Fruit fly (Drosophila melanogaster) whole organism, embryonic: ENCODE measurements around the gene Pits.

Experiments used
- Ada2b ChIP-seq: fragments of 200-800 bp; sonication (Bioruptor generic); IDR thresholded peaks from 2 replicates; pipeline ENCODE4 v1.3.6; 2022; ENCODE audit warnings: missing biosample characterization, missing genetic modification characterization
- BtbVII ChIP-seq: fragments of 200-800 bp; sonication (Bioruptor generic); optimal IDR thresholded peaks from 3 replicates; lab custom pipeline; 2017; ENCODE audit warnings: missing biosample characterization, mild to moderate bottlenecking, missing genetic modification characterization
- CG10274 ChIP-seq: fragments of 200-800 bp; sonication (Bioruptor generic); optimal IDR thresholded peaks from 3 replicates; lab custom pipeline; 2017; ENCODE audit warnings: missing biosample characterization, mild to moderate bottlenecking, missing genetic modification characterization
- CG10321 ChIP-seq: fragments of 200-800 bp; sonication (Bioruptor generic); IDR thresholded peaks from 2 replicates; pipeline ENCODE4 v1.3.6; 2022; ENCODE audit warnings: missing biosample characterization, missing genetic modification characterization
- CG10431 ChIP-seq: fragments of 200-800 bp; sonication (Bioruptor generic); optimal IDR thresholded peaks from 3 replicates; lab custom pipeline; 2018; ENCODE audit warnings: missing biosample characterization, mild to moderate bottlenecking, missing genetic modification characterization
- CG10565 ChIP-seq: fragments of 200-800 bp; sonication (Bioruptor generic); optimal IDR thresholded peaks from 3 replicates; lab custom pipeline; 2016; ENCODE audit warnings: missing biosample characterization, mild to moderate bottlenecking, missing genetic modification characterization
- CG12391 ChIP-seq: fragments of 200-800 bp; sonication (Bioruptor generic); optimal IDR thresholded peaks from 3 replicates; lab custom pipeline; 2018; ENCODE audit warnings: missing biosample characterization, mild to moderate bottlenecking, missing genetic modification characterization, moderate library complexity
- CG12659 ChIP-seq: fragments of 200-800 bp; sonication (Bioruptor generic); optimal IDR thresholded peaks from 3 replicates; lab custom pipeline; 2017; ENCODE audit warnings: mild to moderate bottlenecking, missing biosample characterization, missing genetic modification reagents, missing genetic modification characterization
- CG15479 ChIP-seq: fragments of 200-800 bp; sonication (Bioruptor generic); optimal IDR thresholded peaks from 3 replicates; lab custom pipeline; 2019; ENCODE audit warnings: missing biosample characterization, mild to moderate bottlenecking, missing genetic modification characterization, moderate library complexity
- CG2202 ChIP-seq: fragments of 200-800 bp; sonication (Bioruptor generic); optimal IDR thresholded peaks from 2 replicates; lab custom pipeline; 2018; ENCODE audit warnings: missing biosample characterization, mild to moderate bottlenecking, missing genetic modification characterization
- CG30403 ChIP-seq: fragments of 200-800 bp; sonication (Bioruptor generic); optimal IDR thresholded peaks from 3 replicates; lab custom pipeline; 2016; ENCODE audit warnings: missing biosample characterization, missing genetic modification characterization
- CG32767 ChIP-seq: fragments of 200-800 bp; sonication (Bioruptor generic); IDR thresholded peaks from 2 replicates; pipeline ENCODE4 v1.3.6; 2022; ENCODE audit warnings: missing biosample characterization, missing genetic modification characterization
- CG34376 ChIP-seq: fragments of 200-800 bp; sonication (Bioruptor generic); optimal IDR thresholded peaks from 2 replicates; lab custom pipeline; 2018; ENCODE audit warnings: missing biosample characterization, mild to moderate bottlenecking, missing genetic modification characterization
- CG3995 ChIP-seq: fragments of 200-800 bp; sonication (Bioruptor generic); optimal IDR thresholded peaks from 3 replicates; lab custom pipeline; 2016; ENCODE audit warnings: missing biosample characterization, missing genetic modification characterization
- CG4328 ChIP-seq: fragments of 200-800 bp; sonication (Bioruptor generic); optimal IDR thresholded peaks from 3 replicates; lab custom pipeline; 2017; ENCODE audit warnings: missing biosample characterization, missing genetic modification reagents, missing genetic modification characterization
- CG4424 ChIP-seq: fragments of 200-800 bp; sonication (Bioruptor generic); optimal IDR thresholded peaks from 3 replicates; lab custom pipeline; 2016; ENCODE audit warnings: missing biosample characterization, missing genetic modification characterization
- CG7786 ChIP-seq: fragments of 200-800 bp; sonication (Bioruptor generic); optimal IDR thresholded peaks from 2 replicates; lab custom pipeline; 2016; ENCODE audit warnings: missing biosample characterization, missing genetic modification characterization
- CG7839 ChIP-seq: fragments of 200-800 bp; sonication (Bioruptor generic); optimal IDR thresholded peaks from 3 replicates; lab custom pipeline; 2018; ENCODE audit warnings: missing biosample characterization, mild to moderate bottlenecking, missing genetic modification characterization, moderate library complexity
- Drgx ChIP-seq: fragments of 200-800 bp; sonication (Bioruptor generic); IDR thresholded peaks from 2 replicates; pipeline ENCODE4 v1.3.6; 2022; ENCODE audit warnings: missing biosample characterization, missing genetic modification characterization
- E2f1 ChIP-seq: fragments of 200-800 bp; sonication (Bioruptor generic); IDR thresholded peaks from 2 replicates; pipeline ENCODE4 v1.3.6; 2022; ENCODE audit warnings: missing biosample characterization, missing genetic modification characterization
- HmgZ ChIP-seq: fragments of 200-800 bp; sonication (Bioruptor generic); optimal IDR thresholded peaks from 2 replicates; lab custom pipeline; 2018; ENCODE audit warnings: missing biosample characterization, mild to moderate bottlenecking, missing genetic modification characterization
- Hr3 ChIP-seq: fragments of 200-800 bp; sonication (Bioruptor generic); optimal IDR thresholded peaks from 3 replicates; lab custom pipeline; 2016; ENCODE audit warnings: missing biosample characterization, missing genetic modification characterization
- Max ChIP-seq: fragments of 200-800 bp; sonication (Bioruptor generic); optimal IDR thresholded peaks from 2 replicates; lab custom pipeline; 2016; ENCODE audit warnings: missing biosample characterization, mild to moderate bottlenecking, missing genetic modification characterization
- Med ChIP-seq: fragments of 200-800 bp; sonication (Bioruptor generic); peaks from one replicate; lab custom pipeline; 2016; ENCODE audit warnings: missing biosample characterization, missing genetic modification characterization, mild to moderate bottlenecking, inconsistent platforms, moderate library complexity
- Nf-YC ChIP-seq: fragments of 200-800 bp; optimal IDR thresholded peaks from 3 replicates; lab custom pipeline; 2019; ENCODE audit warnings: missing biosample characterization, mild to moderate bottlenecking, missing genetic modification characterization, moderate library complexity
- Oli ChIP-seq: fragments of 200-800 bp; sonication (Bioruptor generic); optimal IDR thresholded peaks from 2 replicates; lab custom pipeline; 2018; ENCODE audit warnings: missing biosample characterization, mild to moderate bottlenecking, missing genetic modification characterization, moderate library complexity
- Sry-β ChIP-seq: fragments of 200-800 bp; sonication (Bioruptor generic); optimal IDR thresholded peaks from 2 replicates; lab custom pipeline; 2018; ENCODE audit warnings: missing biosample characterization, mild to moderate bottlenecking, missing genetic modification characterization, moderate library complexity
- Sry-δ ChIP-seq: fragments of 200-800 bp; sonication (Bioruptor generic); optimal IDR thresholded peaks from 2 replicates; lab custom pipeline; 2016; ENCODE audit warnings: missing biosample characterization, missing genetic modification characterization
- amos ChIP-seq: fragments of 200-800 bp; sonication (Bioruptor generic); IDR thresholded peaks from 2 replicates; pipeline ENCODE4 v1.3.6; 2022; ENCODE audit warnings: missing biosample characterization, missing genetic modification characterization; ENCODE audit not compliant: partially characterized antibody
- bcd ChIP-seq: fragments of 200-800 bp; sonication (Bioruptor generic); optimal IDR thresholded peaks from 2 replicates; lab custom pipeline; 2017; ENCODE audit warnings: missing biosample characterization, mild to moderate bottlenecking, missing genetic modification characterization
- caup ChIP-seq: fragments of 200-800 bp; sonication (Bioruptor generic); optimal IDR thresholded peaks from 3 replicates; lab custom pipeline; 2017; ENCODE audit warnings: missing biosample characterization, mild to moderate bottlenecking, missing genetic modification characterization, moderate library complexity; ENCODE audit not compliant: severe bottlenecking
- ci ChIP-seq: fragments of 200-800 bp; sonication (Bioruptor generic); IDR thresholded peaks from 3 replicates; pipeline ENCODE4 v1.3.6; 2022; ENCODE audit warnings: missing biosample characterization, missing genetic modification characterization
- crc ChIP-seq: fragments of 200-800 bp; sonication (Bioruptor generic); optimal IDR thresholded peaks from 2 replicates; lab custom pipeline; 2016; ENCODE audit warnings: missing biosample characterization, missing genetic modification characterization
- crol ChIP-seq: fragments of 200-800 bp; sonication (Bioruptor generic); IDR thresholded peaks from 2 replicates; pipeline ENCODE4 v1.3.6; 2022; ENCODE audit warnings: missing biosample characterization, missing genetic modification characterization
- grau ChIP-seq: fragments of 200-800 bp; optimal IDR thresholded peaks from 3 replicates; lab custom pipeline; 2019; ENCODE audit warnings: missing biosample characterization, mild to moderate bottlenecking, missing genetic modification characterization, moderate library complexity
- grn ChIP-seq: fragments of 200-800 bp; sonication (Bioruptor generic); optimal IDR thresholded peaks from 3 replicates; lab custom pipeline; 2017; ENCODE audit warnings: missing biosample characterization, missing genetic modification characterization
- ken ChIP-seq: fragments of 200-800 bp; sonication (Bioruptor generic); IDR thresholded peaks from 3 replicates; pipeline ENCODE4 v1.3.6; 2022; ENCODE audit warnings: missing biosample characterization, missing genetic modification characterization
- klu ChIP-seq: fragments of 200-800 bp; sonication (Bioruptor generic); IDR thresholded peaks from 2 replicates; pipeline ENCODE4 v1.3.6; 2022; ENCODE audit warnings: missing biosample characterization, missing genetic modification characterization
- lab ChIP-seq: fragments of 200-800 bp; sonication (Bioruptor generic); optimal IDR thresholded peaks from 3 replicates; lab custom pipeline; 2017; ENCODE audit warnings: missing biosample characterization, missing genetic modification characterization, mild to moderate bottlenecking, moderate library complexity, missing genetic modification reagents
- pho ChIP-seq: fragments of 200-800 bp; sonication (Bioruptor generic); optimal IDR thresholded peaks from 2 replicates; lab custom pipeline; 2016; ENCODE audit warnings: missing biosample characterization, missing genetic modification characterization
- salm ChIP-seq: fragments of 200-800 bp; sonication (Bioruptor generic); optimal IDR thresholded peaks from 2 replicates; lab custom pipeline; 2018; ENCODE audit warnings: missing biosample characterization, mild to moderate bottlenecking, missing genetic modification characterization
- schlank ChIP-seq: fragments of 200-800 bp; sonication (Bioruptor generic); optimal IDR thresholded peaks from 2 replicates; lab custom pipeline; 2018; ENCODE audit warnings: missing biosample characterization, mild to moderate bottlenecking, missing genetic modification characterization
- sens ChIP-seq: fragments of 200-800 bp; sonication (Bioruptor generic); peaks from one replicate; lab custom pipeline; 2016; ENCODE audit warnings: missing biosample characterization, missing genetic modification characterization
- sens-2 ChIP-seq: fragments of 200-800 bp; sonication (Bioruptor generic); IDR thresholded peaks from 2 replicates; pipeline ENCODE4 v1.3.6; 2022; ENCODE audit warnings: missing biosample characterization, missing genetic modification characterization
- slbo ChIP-seq: fragments of 200-800 bp; sonication (Bioruptor generic); IDR thresholded peaks from 2 replicates; pipeline ENCODE4 v1.3.6; 2022; ENCODE audit warnings: missing biosample characterization, missing genetic modification characterization
- sna ChIP-seq: fragments of 200-800 bp; sonication (Bioruptor generic); IDR thresholded peaks from 2 replicates; pipeline ENCODE4 v1.3.6; 2022; ENCODE audit warnings: missing biosample characterization, missing genetic modification characterization; ENCODE audit not compliant: partially characterized antibody
- sug ChIP-seq: fragments of 200-800 bp; optimal IDR thresholded peaks from 2 replicates; lab custom pipeline; 2019; ENCODE audit warnings: missing biosample characterization, mild to moderate bottlenecking, missing genetic modification characterization, moderate library complexity
- tgo ChIP-seq: fragments of 200-800 bp; sonication (Bioruptor generic); IDR thresholded peaks from 3 replicates; pipeline ENCODE4 v1.3.6; 2022; ENCODE audit warnings: missing biosample characterization, missing genetic modification characterization
- unc-4 ChIP-seq: fragments of 200-800 bp; sonication (Bioruptor generic); IDR thresholded peaks from 2 replicates; pipeline ENCODE4 v1.3.6; 2022; ENCODE audit warnings: missing biosample characterization, missing genetic modification characterization; ENCODE audit not compliant: partially characterized antibody
- yki ChIP-seq: fragments of >200 bp; optimal IDR thresholded peaks from 3 replicates; lab custom pipeline; 2018

Gene Pits

DNA sequence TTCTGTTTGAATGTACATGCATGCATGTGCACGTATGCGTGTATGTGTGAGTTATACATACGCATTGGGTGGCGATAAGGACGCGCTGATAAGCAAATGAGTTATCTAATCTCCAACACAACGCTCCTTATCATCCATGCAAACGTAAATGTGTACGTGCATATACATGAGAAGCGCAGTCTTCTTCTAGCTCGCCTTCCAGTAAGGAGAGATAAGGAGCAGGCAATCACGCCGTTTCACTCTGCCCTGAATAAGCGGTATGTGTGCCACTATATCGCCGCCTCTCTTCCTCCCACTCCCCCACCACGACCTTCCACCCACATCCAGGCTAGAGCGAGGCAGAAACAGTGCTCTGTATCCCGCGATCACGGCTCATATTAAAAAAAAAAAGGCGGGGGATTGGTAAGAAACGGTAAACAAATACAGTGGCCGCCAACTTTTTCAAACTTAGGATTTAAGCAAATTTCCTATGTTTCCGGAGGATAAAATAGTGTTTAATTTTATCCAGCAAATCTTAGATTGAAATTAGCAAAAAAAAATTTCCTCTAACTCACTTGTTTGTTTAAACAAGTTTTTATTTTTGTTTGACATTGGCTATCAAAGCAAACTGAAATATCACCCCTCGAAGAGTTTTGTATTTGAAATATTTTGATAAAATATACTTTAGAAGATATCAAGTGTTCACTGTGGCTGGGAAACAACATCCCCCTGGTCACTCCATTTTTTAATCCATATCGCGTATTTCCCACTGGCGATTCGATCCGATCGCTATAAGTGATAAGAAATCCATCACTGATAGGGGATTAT is 2.3 kb downstream of the Pits start (continued):
- TF ChIP-seq grau (tag; lab: Kevin White, UChicago) (peak; percentile 57), CG30403 (GFP tag; lab: Kevin White, UChicago) (peak; percentile 1), CG7839 (tag; lab: Kevin White, UChicago) (peak; percentile 18), tgo (GFP tag; lab: Robert Waterston, UW) (no peak), CG7786 (GFP tag; lab: Kevin White, UChicago) (peak; percentile 18), Hr3 (peak; percentile 12), Sry-β (GFP tag; lab: Kevin White, UChicago) (no peak), CG34376 (GFP tag; lab: Kevin White, UChicago) (peak; percentile 18), Oli (tag; lab: Kevin White, UChicago) (no peak), unc-4 (GFP tag; lab: Robert Waterston, UW) (no peak), sens (GFP tag; lab: Kevin White, UChicago) (peak; percentile 84), crc (no peak), Nf-YC (tag; lab: Kevin White, UChicago) (no peak), CG3995 (GFP tag; lab: Kevin White, UChicago) (peak; percentile 60), bcd (GFP tag; lab: Kevin White, UChicago) (no peak), sug (tag; lab: Kevin White, UChicago) (peak; percentile 31), CG12659 (peak; percentile 18), Drgx (GFP tag; lab: Robert Waterston, UW) (no peak), grn (GFP tag; lab: Kevin White, UChicago) (peak; percentile 86), CG32767 (GFP tag; lab: Robert Waterston, UW) (no peak), Med (GFP tag; lab: Kevin White, UChicago) (peak; percentile 73), salm (tag; lab: Kevin White, UChicago) (no peak), CG10274 (GFP tag; lab: Kevin White, UChicago) (no peak), ci (peak; percentile 36; the same call in 1 of the 3 replicates), HmgZ (tag; lab: Kevin White, UChicago) (peak; percentile 13), lab (GFP tag; lab: Kevin White, UChicago) (peak; percentile 3), CG10431 (GFP tag; lab: Kevin White, UChicago) (peak; percentile 74), Sry-δ (GFP tag; lab: Kevin White, UChicago) (no peak), E2f1 (no peak), sens-2 (peak; percentile 78), CG2202 (no peak), amos (GFP tag; lab: Robert Waterston, UW) (no peak), caup (GFP tag; lab: Kevin White, UChicago) (peak; percentile 15), BtbVII (GFP tag; lab: Kevin White, UChicago) (peak; percentile 3), CG10321 (GFP tag; lab: Robert Waterston, UW) (peak; percentile 91), klu (GFP tag; lab: Robert Waterston, UW) (no peak), CG10565 (GFP tag; lab: Kevin White, UChicago) (no peak), sna (GFP tag; lab: Robert Waterston, UW) (no peak), schlank (tag; lab: Kevin White, UChicago) (no peak), slbo (GFP tag; lab: Robert Waterston, UW) (peak; percentile 22; the same call in 1 of the 2 replicates), Ada2b (no peak), crol (GFP tag; lab: Robert Waterston, UW) (peak; percentile 73), CG4424 (GFP tag; lab: Kevin White, UChicago) (peak; percentile 23), ken (no peak), CG12391 (peak; percentile 26), CG4328 (no peak), Max (no peak), pho (peak; percentile 2), CG15479 (GFP tag; lab: Kevin White, UChicago) (peak; percentile 76), yki (lab: Kevin White, UChicago) (no peak)
